Worm (Caenorhabditis elegans): Measurements from ENCODE around the gene B0336.7.

ce11 chrIII:5656941-5657340 lies 40.2 kb downstream of the B0336.7 start, which contains the start of gene sdz-21:
- TF ChIP-seq aly-1 (tag; optimal IDR thresholded peaks at IDR 0.05) = no peak
- no peak for TF ChIP-seq tbx-11 (GFP tag; IDR thresholded peaks at IDR 0.05)
- TF ChIP-seq ceh-36 (tag; optimal IDR thresholded peaks at IDR 0.05) = no peak
- no peak for TF ChIP-seq ama-1 (optimal IDR thresholded peaks at IDR 0.05)
- TF ChIP-seq tbx-37 (GFP tag; conservative IDR thresholded peaks at IDR 0.05) = no peak
- no peak for TF ChIP-seq tra-4 (tag; optimal IDR thresholded peaks at IDR 0.05)
- TF ChIP-seq flt-1 (GFP tag; IDR thresholded peaks at IDR 0.05) = no peak
- TF ChIP-seq scrt-1 (GFP tag; IDR thresholded peaks at IDR 0.05) = no peak
- no peak for TF ChIP-seq B0310.2 (tag; optimal IDR thresholded peaks at IDR 0.05)
- no peak for TF ChIP-seq ets-7 (tag; optimal IDR thresholded peaks at IDR 0.05)
- TF ChIP-seq ceh-13 (GFP tag; optimal IDR thresholded peaks at IDR 0.05) = no peak

Measured in whole organism, early embryonic.